Fruit fly (Drosophila melanogaster) whole organism, embryonic: ENCODE data around the gene nerfin-2.
A peak's percentile ranks its signal among the peaks of the same experiment; 100 is the strongest.

Experiments used
- Abd-B ChIP-seq: fragments of 200-800 bp; sonication (Bioruptor generic); optimal IDR thresholded peaks from 2 replicates; lab custom pipeline; 2018; ENCODE audit warnings: missing biosample characterization, mild to moderate bottlenecking, missing genetic modification characterization, moderate library complexity
- CG10147 ChIP-seq: fragments of 200-800 bp; sonication (Bioruptor generic); optimal IDR thresholded peaks from 2 replicates; lab custom pipeline; 2019; ENCODE audit warnings: missing biosample characterization, mild to moderate bottlenecking, missing genetic modification characterization, moderate library complexity
- CG10565 ChIP-seq: fragments of 200-800 bp; sonication (Bioruptor generic); optimal IDR thresholded peaks from 3 replicates; lab custom pipeline; 2016; ENCODE audit warnings: missing biosample characterization, mild to moderate bottlenecking, missing genetic modification characterization
- CG10654 ChIP-seq: fragments of 200-800 bp; sonication (Bioruptor generic); optimal IDR thresholded peaks from 2 replicates; lab custom pipeline; 2016; ENCODE audit warnings: missing biosample characterization, missing genetic modification characterization
- CG11398 ChIP-seq: fragments of 200-800 bp; sonication (Bioruptor generic); optimal IDR thresholded peaks from 2 replicates; lab custom pipeline; 2016; ENCODE audit warnings: missing biosample characterization, missing genetic modification characterization
- CG11504 ChIP-seq: fragments of 200-800 bp; sonication (Bioruptor generic); optimal IDR thresholded peaks from 3 replicates; lab custom pipeline; 2019; ENCODE audit warnings: missing biosample characterization, mild to moderate bottlenecking, missing genetic modification characterization, moderate library complexity
- CG11696 ChIP-seq: fragments of 200-800 bp; sonication (Bioruptor generic); IDR thresholded peaks from 2 replicates; pipeline ENCODE4 v1.3.6; 2022; ENCODE audit warnings: missing biosample characterization, missing genetic modification characterization
- CG12769 ChIP-seq: fragments of 200-800 bp; sonication (Bioruptor generic); optimal IDR thresholded peaks from 2 replicates; lab custom pipeline; 2019; ENCODE audit warnings: missing biosample characterization, mild to moderate bottlenecking, missing genetic modification characterization, moderate library complexity
- CG12942 ChIP-seq: fragments of 200-800 bp; sonication (Bioruptor generic); optimal IDR thresholded peaks from 3 replicates; lab custom pipeline; 2016; ENCODE audit warnings: missing biosample characterization, missing genetic modification characterization
- CG13296 ChIP-seq: fragments of 200-800 bp; sonication (Bioruptor generic); optimal IDR thresholded peaks from 3 replicates; lab custom pipeline; 2018; ENCODE audit warnings: missing biosample characterization, mild to moderate bottlenecking, missing genetic modification characterization
- CG13424 ChIP-seq: fragments of 200-800 bp; sonication (Bioruptor generic); optimal IDR thresholded peaks from 2 replicates; lab custom pipeline; 2019; ENCODE audit warnings: missing biosample characterization, mild to moderate bottlenecking, missing genetic modification characterization, moderate library complexity
- CG14710 ChIP-seq: fragments of 200-800 bp; sonication (Bioruptor generic); optimal IDR thresholded peaks from 3 replicates; lab custom pipeline; 2019; ENCODE audit warnings: missing biosample characterization, mild to moderate bottlenecking, missing genetic modification characterization, moderate library complexity
- CG18011 ChIP-seq: fragments of 200-800 bp; sonication (Bioruptor generic); optimal IDR thresholded peaks from 2 replicates; lab custom pipeline; 2017; ENCODE audit warnings: missing biosample characterization, missing genetic modification characterization, mild to moderate bottlenecking, moderate library complexity, missing genotype
- CG3281 ChIP-seq: fragments of 200-800 bp; sonication (Bioruptor generic); optimal IDR thresholded peaks from 3 replicates; lab custom pipeline; 2017; ENCODE audit warnings: missing biosample characterization, mild to moderate bottlenecking, missing genetic modification characterization
- CG34376 ChIP-seq: fragments of 200-800 bp; sonication (Bioruptor generic); optimal IDR thresholded peaks from 2 replicates; lab custom pipeline; 2018; ENCODE audit warnings: missing biosample characterization, mild to moderate bottlenecking, missing genetic modification characterization
- CG5245 ChIP-seq: fragments of 200-800 bp; sonication (Bioruptor generic); optimal IDR thresholded peaks from 3 replicates; lab custom pipeline; 2016; ENCODE audit warnings: missing biosample characterization, missing genetic modification characterization
- CG8281 ChIP-seq: fragments of 200-800 bp; sonication (Bioruptor generic); optimal IDR thresholded peaks from 2 replicates; lab custom pipeline; 2018; ENCODE audit warnings: missing biosample characterization, mild to moderate bottlenecking, missing genetic modification characterization, moderate library complexity
- CG8359 ChIP-seq: fragments of 200-800 bp; sonication (Bioruptor generic); optimal IDR thresholded peaks from 2 replicates; lab custom pipeline; 2017; ENCODE audit warnings: missing biosample characterization, mild to moderate bottlenecking, missing genetic modification characterization, borderline replicate concordance
- Camta ChIP-seq: fragments of 200-800 bp; sonication (Bioruptor generic); optimal IDR thresholded peaks from 2 replicates; lab custom pipeline; 2016; ENCODE audit warnings: missing biosample characterization, missing genetic modification characterization
- Chrac-16 ChIP-seq: fragments of 200-800 bp; sonication (Bioruptor generic); optimal IDR thresholded peaks from 3 replicates; lab custom pipeline; 2016; ENCODE audit warnings: missing biosample characterization, missing genetic modification characterization
- CkIIα-i1 ChIP-seq: fragments of 200-800 bp; sonication (Bioruptor generic); IDR thresholded peaks from 2 replicates; pipeline ENCODE4 v1.3.6; 2022; ENCODE audit warnings: missing biosample characterization, missing genetic modification characterization
- D19A ChIP-seq: fragments of 200-800 bp; optimal IDR thresholded peaks from 3 replicates; lab custom pipeline; 2019; ENCODE audit warnings: missing biosample characterization, mild to moderate bottlenecking, missing genetic modification characterization, moderate library complexity
- ERR ChIP-seq: fragments of 200-800 bp; sonication (Bioruptor generic); optimal IDR thresholded peaks from 2 replicates; lab custom pipeline; 2016; ENCODE audit warnings: missing biosample characterization, missing genetic modification characterization
- HHEX ChIP-seq: fragments of 200-800 bp; sonication (Bioruptor generic); optimal IDR thresholded peaks from 3 replicates; lab custom pipeline; 2017; ENCODE audit warnings: missing biosample characterization, mild to moderate bottlenecking, missing genetic modification characterization, missing genetic modification reagents
- Hmr ChIP-seq: fragments of 200-800 bp; sonication (Bioruptor generic); optimal IDR thresholded peaks from 3 replicates; lab custom pipeline; 2017; ENCODE audit warnings: mild to moderate bottlenecking, missing biosample characterization, missing genetic modification reagents, missing genetic modification characterization
- Lpt ChIP-seq: fragments of >200 bp; optimal IDR thresholded peaks from 2 replicates; lab custom pipeline; 2018; ENCODE audit warnings: missing biosample characterization, missing genetic modification characterization
- Myb ChIP-seq: fragments of 200-800 bp; sonication (Bioruptor generic); optimal IDR thresholded peaks from 2 replicates; lab custom pipeline; 2016; ENCODE audit warnings: missing biosample characterization, missing genetic modification characterization
- NC2β ChIP-seq: fragments of 200-800 bp; sonication (Bioruptor generic); optimal IDR thresholded peaks from 2 replicates; lab custom pipeline; 2016; ENCODE audit warnings: missing biosample characterization, missing genetic modification characterization
- Pdp1 ChIP-seq, 2 experiments: fragments of 200-800 bp; sonication (Bioruptor generic); optimal IDR thresholded peaks; 3 replicates each; lab custom pipeline; 2016; ENCODE audit warnings: missing biosample characterization in 2 of 2, missing genetic modification characterization in 2 of 2, mild to moderate bottlenecking in 1 of 2, moderate library complexity in 1 of 2
- Scr ChIP-seq: fragments of 200-800 bp; sonication (Bioruptor generic); IDR thresholded peaks from 2 replicates; pipeline ENCODE4 v1.3.6; 2022; ENCODE audit warnings: missing biosample characterization, missing genetic modification characterization; ENCODE audit not compliant: partially characterized antibody
- Six4 ChIP-seq: fragments of 200-800 bp; sonication (Bioruptor generic); optimal IDR thresholded peaks from 2 replicates; lab custom pipeline; 2016; ENCODE audit warnings: missing biosample characterization, missing genetic modification characterization
- cad ChIP-seq: fragments of >200 bp; optimal IDR thresholded peaks from 2 replicates; lab custom pipeline; 2017; ENCODE audit warnings: missing biosample characterization, missing genetic modification characterization
- chif ChIP-seq, 2 experiments: fragments of 200-800 bp; sonication (Bioruptor generic); optimal IDR thresholded peaks; 3 replicates each; lab custom pipeline; 2016; ENCODE audit warnings: missing biosample characterization in 2 of 2, missing genetic modification characterization in 2 of 2
- ci ChIP-seq: fragments of 200-800 bp; sonication (Bioruptor generic); IDR thresholded peaks from 3 replicates; pipeline ENCODE4 v1.3.6; 2022; ENCODE audit warnings: missing biosample characterization, missing genetic modification characterization
- crc ChIP-seq: fragments of 200-800 bp; sonication (Bioruptor generic); optimal IDR thresholded peaks from 2 replicates; lab custom pipeline; 2016; ENCODE audit warnings: missing biosample characterization, missing genetic modification characterization
- cwo ChIP-seq: fragments of 200-800 bp; sonication (Bioruptor generic); optimal IDR thresholded peaks from 3 replicates; lab custom pipeline; 2017; ENCODE audit warnings: missing biosample characterization, missing genetic modification characterization, mild to moderate bottlenecking, moderate library complexity, missing genetic modification reagents
- eve ChIP-seq, 2 experiments: fragments of >200 bp; optimal IDR thresholded peaks; 2 replicates each; lab custom pipeline; 2017; ENCODE audit warnings: missing biosample characterization in 2 of 2, missing genetic modification characterization in 2 of 2
- ftz-f1 ChIP-seq: fragments of 200-800 bp; sonication (Bioruptor generic); optimal IDR thresholded peaks from 2 replicates; lab custom pipeline; 2016; ENCODE audit warnings: missing biosample characterization, missing genetic modification characterization
- inv ChIP-seq: fragments of 200-800 bp; sonication (Bioruptor generic); IDR thresholded peaks from 2 replicates; pipeline ENCODE4 v1.3.6; 2022; ENCODE audit warnings: missing biosample characterization, missing genetic modification characterization; ENCODE audit not compliant: partially characterized antibody
- lab ChIP-seq: fragments of 200-800 bp; sonication (Bioruptor generic); optimal IDR thresholded peaks from 3 replicates; lab custom pipeline; 2017; ENCODE audit warnings: missing biosample characterization, missing genetic modification characterization, mild to moderate bottlenecking, moderate library complexity, missing genetic modification reagents
- lola ChIP-seq, 3 experiments: fragments of >200 bp in 2 of 3; fragments of 200-800 bp in 1 of 3; sonication (Bioruptor generic) in 1 of 3; optimal IDR thresholded peaks; 2 replicates each; lab custom pipeline; 2017 to 2019; ENCODE audit warnings: missing biosample characterization in 3 of 3, missing genetic modification characterization in 3 of 3, mild to moderate bottlenecking in 1 of 3, moderate library complexity in 1 of 3
- maf-S ChIP-seq: fragments of 200-800 bp; sonication (Bioruptor generic); optimal IDR thresholded peaks from 2 replicates; lab custom pipeline; 2016; ENCODE audit warnings: missing biosample characterization, missing genetic modification characterization
- nom ChIP-seq: fragments of 200-800 bp; sonication (Bioruptor generic); optimal IDR thresholded peaks from 2 replicates; lab custom pipeline; 2017; ENCODE audit warnings: missing biosample characterization, missing genetic modification characterization, mild to moderate bottlenecking, moderate library complexity, missing genetic modification reagents
- slbo ChIP-seq: fragments of 200-800 bp; sonication (Bioruptor generic); IDR thresholded peaks from 2 replicates; pipeline ENCODE4 v1.3.6; 2022; ENCODE audit warnings: missing biosample characterization, missing genetic modification characterization
- twi ChIP-seq: fragments of 200-800 bp; optimal IDR thresholded peaks from 2 replicates; lab custom pipeline; 2019; ENCODE audit warnings: missing biosample characterization, mild to moderate bottlenecking, missing genetic modification characterization, moderate library complexity
- unc-4 ChIP-seq: fragments of 200-800 bp; sonication (Bioruptor generic); IDR thresholded peaks from 2 replicates; pipeline ENCODE4 v1.3.6; 2022; ENCODE audit warnings: missing biosample characterization, missing genetic modification characterization; ENCODE audit not compliant: partially characterized antibody
- zen2 ChIP-seq: fragments of 200-800 bp; sonication (Bioruptor generic); IDR thresholded peaks from 3 replicates; pipeline ENCODE4 v1.3.6; 2022; ENCODE audit warnings: missing biosample characterization, missing genetic modification characterization; ENCODE audit not compliant: partially characterized antibody

nerfin-2 gene

DNA sequence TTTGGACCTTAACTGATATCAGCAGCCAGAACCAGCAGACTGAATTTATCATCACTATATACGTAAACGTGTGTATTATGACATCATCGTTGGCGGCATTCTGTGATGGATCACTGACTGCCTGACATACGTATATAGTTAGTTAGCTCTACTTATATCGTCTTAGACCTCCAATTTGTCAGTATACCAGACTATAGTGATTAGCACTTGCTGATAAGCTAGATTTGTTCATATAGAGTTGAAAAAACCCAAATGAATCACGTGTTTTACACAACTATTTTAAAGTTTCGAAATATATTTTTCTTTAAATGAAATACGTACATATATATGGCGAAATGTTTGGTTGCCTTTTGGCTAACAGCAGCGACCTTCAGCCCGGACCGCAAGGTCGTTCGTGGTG lies 24.8 kb downstream of the nerfin-2 start:
- TF ChIP-seq twi (tag; lab: Kevin White, UChicago) (no peak), Camta (no peak), Myb (GFP tag; lab: Kevin White, UChicago) (no peak), maf-S (GFP tag; lab: Kevin White, UChicago) (no peak), CG8359 (GFP tag; lab: Kevin White, UChicago) (no peak), Pdp1 (GFP tag; optimal IDR thresholded peaks at IDR 0.05; lab: Kevin White, UChicago) (peak in 1 of 2 experiments; percentile 19), lab (peak; percentile 14), ci (0 out of 3 replicates have a peak, but pooled peaks have one; percentile 24), CG3281 (GFP tag; lab: Kevin White, UChicago) (peak; percentile 0), CG10147 (no peak), cwo (GFP tag; lab: Kevin White, UChicago) (peak; percentile 54), CG34376 (peak; percentile 24)

DNA sequence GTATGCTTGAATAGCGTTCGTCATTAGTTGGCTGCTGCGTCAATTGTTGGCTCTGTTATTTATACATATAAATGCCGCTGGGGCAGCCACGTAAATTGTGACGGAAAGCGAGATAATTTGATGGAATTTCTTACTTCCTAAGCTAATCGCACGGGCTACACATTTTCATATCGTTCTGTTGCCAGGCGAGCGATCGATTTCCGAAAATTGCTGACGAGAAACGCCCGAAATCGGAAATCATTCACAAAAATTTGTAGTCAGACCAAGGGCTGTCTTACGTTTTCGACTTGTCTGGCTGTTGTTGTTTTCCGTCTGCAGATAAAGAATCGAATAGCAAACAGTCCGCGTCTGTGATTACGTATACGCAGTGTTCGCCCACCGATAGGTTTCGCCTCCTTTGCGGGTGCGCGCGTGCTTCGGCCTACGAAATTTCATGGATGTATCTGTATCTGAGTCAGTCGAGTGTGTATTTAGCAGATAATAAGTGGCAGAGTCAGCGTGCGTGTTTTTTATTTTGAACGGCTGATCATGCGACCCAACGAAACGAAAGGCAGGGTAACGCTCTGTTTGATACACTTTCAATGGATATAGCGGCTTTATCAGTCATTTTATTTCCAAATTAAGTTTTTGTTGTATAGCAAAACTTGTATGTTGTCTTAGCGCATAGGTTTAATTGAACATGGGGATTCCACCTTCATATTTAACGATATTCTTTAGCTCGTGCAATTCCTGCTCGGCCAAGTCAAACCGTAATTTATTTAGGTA lies 26.8 kb downstream of the nerfin-2 start:
- TF ChIP-seq chif (GFP tag; optimal IDR thresholded peaks at IDR 0.05; lab: Kevin White, UChicago): peak; percentile 46 to 52
- TF ChIP-seq cad (GFP tag; lab: Kevin White, UChicago): no peak
- TF ChIP-seq lola (GFP tag; optimal IDR thresholded peaks at IDR 0.05; lab: Kevin White, UChicago): no peak
- peak; percentile 60 for TF ChIP-seq CG12769 (tag; lab: Kevin White, UChicago)
- no peak for TF ChIP-seq ftz-f1 (GFP tag; lab: Kevin White, UChicago)
- TF ChIP-seq CG13424 (tag; lab: Kevin White, UChicago): peak; percentile 75
- peak; percentile 41 for TF ChIP-seq CG12942 (GFP tag; lab: Kevin White, UChicago)
- peak; percentile 79 for TF ChIP-seq CG11504
- TF ChIP-seq CG8281 (tag; lab: Kevin White, UChicago): peak; percentile 47
- TF ChIP-seq D19A: peak; percentile 93
- peak; percentile 85 for TF ChIP-seq Hmr (GFP tag; lab: Kevin White, UChicago)
- TF ChIP-seq Abd-B (GFP tag; lab: Kevin White, UChicago): no peak
- peak in 1 of 2 experiments; percentile 85 for TF ChIP-seq eve (GFP tag; optimal IDR thresholded peaks at IDR 0.05; lab: Kevin White, UChicago)
- peak; percentile 59 for TF ChIP-seq CG18011 (GFP tag; lab: Kevin White, UChicago)
- peak; percentile 78 for TF ChIP-seq CG13296 (GFP tag; lab: Kevin White, UChicago)
- TF ChIP-seq CG11696 (GFP tag; lab: Robert Waterston, UW): peak; percentile 36; the same call in 1 of the 2 replicates
- no peak for TF ChIP-seq NC2β
- peak; percentile 83 for TF ChIP-seq slbo
- no peak for TF ChIP-seq Lpt (GFP tag; lab: Kevin White, UChicago)
- no peak for TF ChIP-seq unc-4 (GFP tag; lab: Robert Waterston, UW)
- TF ChIP-seq crc (GFP tag; lab: Kevin White, UChicago): peak; percentile 10
- TF ChIP-seq CG10654: peak; percentile 37
- TF ChIP-seq Six4: no peak
- peak; percentile 58 for TF ChIP-seq CG11398
- peak; percentile 5 for TF ChIP-seq CG14710 (tag; lab: Kevin White, UChicago)
- no peak for TF ChIP-seq nom
- TF ChIP-seq CG5245 (GFP tag; lab: Kevin White, UChicago): no peak
- no peak for TF ChIP-seq CG10565 (GFP tag; lab: Kevin White, UChicago)
- peak; percentile 52 for TF ChIP-seq Chrac-16
- TF ChIP-seq Scr (GFP tag; lab: Robert Waterston, UW): peak; percentile 30; the same call in 1 of the 2 replicates
- no peak for TF ChIP-seq zen2 (GFP tag; lab: Robert Waterston, UW)
- 0 out of 2 replicates have a peak, but pooled peaks have one; percentile 37 for TF ChIP-seq CkIIα-i1 (GFP tag; lab: Robert Waterston, UW)
- peak; percentile 82 for TF ChIP-seq HHEX (GFP tag; lab: Kevin White, UChicago)
- TF ChIP-seq ERR (GFP tag; lab: Kevin White, UChicago): peak; percentile 4
- no peak for TF ChIP-seq inv
